Worm (Caenorhabditis elegans) whole organism, young adult: ENCODE results near the gene cyp-34A9.

Experiments
- ceh-58 ChIP-seq: fragments of 200-800 bp; sonication (Bioruptor generic); IDR thresholded peaks from 2 replicates; pipeline ENCODE4 v1.3.6; 2022; ENCODE audit warnings: missing genetic modification characterization, missing compliant biosample characterization
- hlh-26 ChIP-seq: fragments of 200-800 bp; sonication (Bioruptor generic); conservative IDR thresholded peaks from 2 replicates; pipeline ENCODE4 v1.3.6; 2022; ENCODE audit warnings: missing genetic modification reagents, missing genetic modification characterization, missing compliant biosample characterization
- mel-28 ChIP-seq: sonication (generic microtip); optimal IDR thresholded peaks from 2 replicates; lab custom pipeline; 2016; ENCODE audit warnings: borderline replicate concordance, mild to moderate bottlenecking, missing genetic modification characterization, missing compliant biosample characterization
- nhr-120 ChIP-seq: fragments of 200-800 bp; sonication (Bioruptor generic); IDR thresholded peaks from 2 replicates; pipeline ENCODE4 v1.3.6; 2022; ENCODE audit warnings: missing genetic modification characterization, missing compliant biosample characterization
- pha-4 ChIP-seq: fragments of 150-350 bp; sonication (generic microtip); optimal IDR thresholded peaks from 2 replicates; lab custom pipeline; 2014; ENCODE audit warnings: missing biosample characterization, missing genetic modification reagents, missing genetic modification characterization

ce11 chrV:4004577-4004976, 34.2 kb upstream of the cyp-34A9 start:
- TF ChIP-seq nhr-120 (GFP tag; lab: Robert Waterston, UW), result no peak
- TF ChIP-seq ceh-58, result no peak
- TF ChIP-seq mel-28 (tag; lab: Kevin White, UChicago), result no peak
- no peak for TF ChIP-seq hlh-26 (GFP tag; lab: Robert Waterston, UW)
- no peak for TF ChIP-seq pha-4
